Fruit fly (Drosophila melanogaster): ENCODE measurements around the gene CG42526.

Gene CG42526

dm6 chr3L:9424528-9424911 is 10.7 kb downstream of the CG42526 start (continued):
- TF ChIP-seq Doc2 (GFP tag; IDR thresholded peaks at IDR 0.05) (no peak), h (optimal IDR thresholded peaks at IDR 0.05) (no peak), tna (GFP tag; IDR thresholded peaks at IDR 0.05; ENCODE audit: partially characterized antibody) (no peak), pho (GFP tag; optimal IDR thresholded peaks at IDR 0.05) (no peak), maf-S (GFP tag; optimal IDR thresholded peaks at IDR 0.05) (no peak), CG8924 (tag; optimal IDR thresholded peaks at IDR 0.05) (peak; percentile 64), CG10959 (GFP tag; IDR thresholded peaks at IDR 0.05) (no peak), E2f2 (GFP tag; IDR thresholded peaks at IDR 0.05) (peak; percentile 23; the same call in 1 of the 2 replicates), CG7745 (tag; optimal IDR thresholded peaks at IDR 0.05) (no peak), so (GFP tag; IDR thresholded peaks at IDR 0.05) (no peak), CG1647 (GFP tag; optimal IDR thresholded peaks at IDR 0.05) (no peak), psq (GFP tag; optimal IDR thresholded peaks at IDR 0.05) (no peak), B-H2 (GFP tag; optimal IDR thresholded peaks at IDR 0.05) (no peak), CG16815 (GFP tag; optimal IDR thresholded peaks at IDR 0.05) (no peak), amos (GFP tag; IDR thresholded peaks at IDR 0.05; ENCODE audit: partially characterized antibody) (no peak), Neu2 (GFP tag; optimal IDR thresholded peaks at IDR 0.05; ENCODE audit: borderline replicate concordance) (no peak), bsh (GFP tag; optimal IDR thresholded peaks at IDR 0.05) (peak in 1 of 2 experiments; percentile 61), CG2202 (tag; optimal IDR thresholded peaks at IDR 0.05) (no peak), ERR (GFP tag; optimal IDR thresholded peaks at IDR 0.05) (no peak), lab (GFP tag; optimal IDR thresholded peaks at IDR 0.05) (peak; percentile 38), zen2 (GFP tag; IDR thresholded peaks at IDR 0.05; ENCODE audit: partially characterized antibody) (no peak), Max (GFP tag; optimal IDR thresholded peaks at IDR 0.05) (peak; percentile 4), crp (GFP tag; optimal IDR thresholded peaks at IDR 0.05) (peak in 1 of 2 experiments; percentile 8), CG8290 (GFP tag; optimal IDR thresholded peaks at IDR 0.05) (no peak), CG8290 (tag; optimal IDR thresholded peaks at IDR 0.05) (no peak), tap (tag; optimal IDR thresholded peaks at IDR 0.05) (peak; percentile 61), nau (GFP tag; optimal IDR thresholded peaks at IDR 0.05) (no peak), Awh (GFP tag; IDR thresholded peaks at IDR 0.05) (no peak), CrebB (tag; optimal IDR thresholded peaks at IDR 0.05) (peak; percentile 21), slbo (GFP tag; IDR thresholded peaks at IDR 0.05) (peak; percentile 31; the same call in 1 of the 2 replicates), Tbp (GFP tag; optimal IDR thresholded peaks at IDR 0.05) (no peak), ham (GFP tag; IDR thresholded peaks at IDR 0.05) (no peak), CG18011 (GFP tag; optimal IDR thresholded peaks at IDR 0.05) (peak; percentile 15), stwl (tag; optimal IDR thresholded peaks at IDR 0.05) (peak; percentile 39), dm (GFP tag; optimal IDR thresholded peaks at IDR 0.05) (no peak), Gug (GFP tag; IDR thresholded peaks at IDR 0.05) (no peak; the same call in 3 of the 4 replicates), CG18476 (GFP tag; optimal IDR thresholded peaks at IDR 0.05) (peak; percentile 41), Dref (GFP tag; IDR thresholded peaks at IDR 0.05) (no peak), gcm (GFP tag; optimal IDR thresholded peaks at IDR 0.05) (peak; percentile 33), trem (tag; optimal IDR thresholded peaks at IDR 0.05) (no peak), Nf-YB (GFP tag; optimal IDR thresholded peaks at IDR 0.05) (no peak), gsb-n (tag; optimal IDR thresholded peaks at IDR 0.05) (peak; percentile 45), en (GFP tag; optimal IDR thresholded peaks at IDR 0.05) (no peak), ranshi (GFP tag; IDR thresholded peaks at IDR 0.05) (0 out of 2 replicates have a peak, but pooled peaks have one; percentile 7), Spps (tag; optimal IDR thresholded peaks at IDR 0.05) (no peak), cad (GFP tag; optimal IDR thresholded peaks at IDR 0.05) (no peak), CG9215 (GFP tag; IDR thresholded peaks at IDR 0.05) (no peak), Nf-YA (GFP tag; IDR thresholded peaks at IDR 0.05) (no peak), zen (tag; optimal IDR thresholded peaks at IDR 0.05) (no peak), Atf3 (GFP tag; optimal IDR thresholded peaks at IDR 0.05) (no peak), gsb (GFP tag; IDR thresholded peaks at IDR 0.05) (no peak), CG6854 (GFP tag; optimal IDR thresholded peaks at IDR 0.05) (peak; percentile 18)
